Fruit fly (Drosophila melanogaster): ENCODE data around the gene CG13299.

DNA sequence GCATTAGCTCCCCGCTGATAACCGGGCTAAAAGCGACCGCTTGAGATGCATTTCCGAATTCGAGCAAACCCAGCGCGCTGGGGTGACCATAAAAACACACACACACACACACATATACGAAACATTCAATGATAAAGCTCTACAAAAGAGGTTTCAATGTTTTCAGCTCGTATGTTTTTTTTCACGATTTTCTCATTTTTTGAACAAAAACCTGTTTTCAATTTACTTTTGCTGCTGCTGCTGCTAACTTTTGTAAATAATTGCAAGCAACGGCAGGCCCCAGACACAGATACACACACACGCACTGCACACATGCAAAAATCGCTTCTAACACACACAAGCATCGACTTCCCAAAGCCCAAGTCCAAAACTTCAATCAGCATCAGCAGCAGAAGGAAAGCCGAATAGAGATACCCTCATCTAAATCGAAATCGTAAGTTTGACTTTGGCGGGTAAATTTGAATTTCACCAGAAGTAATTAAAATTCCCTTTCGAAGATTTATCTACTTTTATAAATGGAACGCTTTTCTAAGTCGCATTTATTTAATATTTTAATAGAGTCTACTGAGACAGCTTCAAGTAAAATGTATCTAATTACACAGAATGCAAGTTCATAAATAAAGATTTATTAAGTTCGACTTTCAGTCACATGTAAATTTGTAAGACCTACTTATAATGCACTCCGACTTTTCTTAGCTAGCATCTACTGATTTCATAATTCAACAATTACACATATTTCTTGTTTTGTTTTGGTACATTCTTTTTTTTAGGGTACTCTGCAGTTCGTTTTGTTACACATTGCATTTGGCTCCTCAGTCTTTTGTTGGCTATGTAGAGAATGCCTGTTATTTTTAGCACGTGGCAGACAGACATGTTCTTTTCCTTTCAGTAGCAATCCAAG is 17.3 kb upstream of the CG13299 start:
- TF ChIP-seq psq (optimal IDR thresholded peaks at IDR 0.05) (no peak), pan (optimal IDR thresholded peaks at IDR 0.05) (no peak), usp (GFP tag; optimal IDR thresholded peaks at IDR 0.05) (no peak), EcR (GFP tag; optimal IDR thresholded peaks at IDR 0.05) (no peak)

Measured in whole organism.